Fruit fly (Drosophila melanogaster) whole organism, embryonic: ENCODE results near the gene CG42699.

Source experiments
- Asciz ChIP-seq: fragments of 200-800 bp; sonication (Bioruptor generic); optimal IDR thresholded peaks from 2 replicates; lab custom pipeline; 2017; ENCODE audit warnings: missing biosample characterization, mild to moderate bottlenecking, missing genetic modification characterization, missing genetic modification reagents
- Bgb ChIP-seq: fragments of 200-800 bp; sonication (Bioruptor generic); IDR thresholded peaks from 2 replicates; pipeline ENCODE4 v1.3.6; 2022; ENCODE audit warnings: missing biosample characterization, missing genetic modification characterization; ENCODE audit not compliant: partially characterized antibody
- CG10321 ChIP-seq: fragments of 200-800 bp; sonication (Bioruptor generic); IDR thresholded peaks from 2 replicates; pipeline ENCODE4 v1.3.6; 2022; ENCODE audit warnings: missing biosample characterization, missing genetic modification characterization
- CG10366 ChIP-seq: fragments of 200-800 bp; sonication (Bioruptor generic); IDR thresholded peaks from 2 replicates; pipeline ENCODE4 v1.3.6; 2022; ENCODE audit warnings: missing biosample characterization, missing genetic modification characterization
- CG11398 ChIP-seq: fragments of 200-800 bp; sonication (Bioruptor generic); optimal IDR thresholded peaks from 2 replicates; lab custom pipeline; 2016; ENCODE audit warnings: missing biosample characterization, missing genetic modification characterization
- CG11695 ChIP-seq: fragments of 200-800 bp; sonication (Bioruptor generic); IDR thresholded peaks from 3 replicates; pipeline ENCODE4 v1.3.6; 2022; ENCODE audit warnings: missing biosample characterization, missing genetic modification characterization
- CG13123 ChIP-seq: fragments of 200-800 bp; sonication (Bioruptor generic); optimal IDR thresholded peaks from 2 replicates; lab custom pipeline; 2016; ENCODE audit warnings: missing biosample characterization, missing genetic modification characterization
- CG14014 ChIP-seq: fragments of 200-800 bp; sonication (Bioruptor generic); IDR thresholded peaks from 2 replicates; pipeline ENCODE4 v1.3.6; 2022; ENCODE audit warnings: missing biosample characterization, missing genetic modification characterization
- CG1602 ChIP-seq: fragments of 200-800 bp; sonication (Bioruptor generic); optimal IDR thresholded peaks from 3 replicates; lab custom pipeline; 2016; ENCODE audit warnings: missing biosample characterization, missing genetic modification characterization
- CG1647 ChIP-seq: fragments of 200-800 bp; sonication (Bioruptor generic); optimal IDR thresholded peaks from 3 replicates; lab custom pipeline; 2016; ENCODE audit warnings: missing biosample characterization, missing genetic modification characterization
- CG3065 ChIP-seq: fragments of 200-800 bp; sonication (Bioruptor generic); optimal IDR thresholded peaks from 2 replicates; lab custom pipeline; 2016; ENCODE audit warnings: missing biosample characterization, missing genetic modification characterization
- CG32532 ChIP-seq: fragments of 200-800 bp; sonication (Bioruptor generic); IDR thresholded peaks from 2 replicates; pipeline ENCODE4 v1.3.6; 2022; ENCODE audit warnings: missing biosample characterization, missing genetic modification characterization
- CG33213 ChIP-seq: fragments of 200-800 bp; sonication (Bioruptor generic); optimal IDR thresholded peaks from 3 replicates; lab custom pipeline; 2016; ENCODE audit warnings: missing biosample characterization, missing genetic modification characterization
- CG34422 ChIP-seq: fragments of 200-800 bp; sonication (Bioruptor generic); IDR thresholded peaks from 3 replicates; pipeline ENCODE4 v1.3.6; 2022; ENCODE audit warnings: missing biosample characterization, missing genetic modification characterization
- CG4328 ChIP-seq: fragments of 200-800 bp; sonication (Bioruptor generic); optimal IDR thresholded peaks from 3 replicates; lab custom pipeline; 2017; ENCODE audit warnings: missing biosample characterization, missing genetic modification reagents, missing genetic modification characterization
- CG4424 ChIP-seq: fragments of 200-800 bp; sonication (Bioruptor generic); optimal IDR thresholded peaks from 3 replicates; lab custom pipeline; 2016; ENCODE audit warnings: missing biosample characterization, missing genetic modification characterization
- CG7786 ChIP-seq: fragments of 200-800 bp; sonication (Bioruptor generic); optimal IDR thresholded peaks from 2 replicates; lab custom pipeline; 2016; ENCODE audit warnings: missing biosample characterization, missing genetic modification characterization
- CG7839 ChIP-seq: fragments of 200-800 bp; sonication (Bioruptor generic); optimal IDR thresholded peaks from 3 replicates; lab custom pipeline; 2018; ENCODE audit warnings: missing biosample characterization, mild to moderate bottlenecking, missing genetic modification characterization, moderate library complexity
- CG8478 ChIP-seq: fragments of >200 bp; optimal IDR thresholded peaks from 2 replicates; lab custom pipeline; 2018
- CG8944 ChIP-seq: fragments of 200-800 bp; sonication (Bioruptor generic); optimal IDR thresholded peaks from 3 replicates; lab custom pipeline; 2016; ENCODE audit warnings: missing biosample characterization, missing genetic modification characterization
- CG9817 ChIP-seq: fragments of 200-800 bp; sonication (Bioruptor generic); optimal IDR thresholded peaks from 2 replicates; lab custom pipeline; 2018; ENCODE audit warnings: missing biosample characterization, mild to moderate bottlenecking, missing genetic modification characterization, moderate library complexity
- H15 ChIP-seq: fragments of 200-800 bp; sonication (Bioruptor generic); IDR thresholded peaks from 3 replicates; pipeline ENCODE4 v1.3.6; 2022; ENCODE audit warnings: missing biosample characterization, missing genetic modification characterization
- Hey ChIP-seq: fragments of 200-800 bp; sonication (Bioruptor generic); optimal IDR thresholded peaks from 3 replicates; lab custom pipeline; 2018; ENCODE audit warnings: missing biosample characterization, mild to moderate bottlenecking, missing genetic modification characterization
- Hmr ChIP-seq: fragments of 200-800 bp; sonication (Bioruptor generic); optimal IDR thresholded peaks from 3 replicates; lab custom pipeline; 2017; ENCODE audit warnings: mild to moderate bottlenecking, missing biosample characterization, missing genetic modification reagents, missing genetic modification characterization
- Kr ChIP-seq: fragments of 200-800 bp; sonication (Bioruptor generic); optimal IDR thresholded peaks from 2 replicates; lab custom pipeline; 2017; ENCODE audit warnings: missing biosample characterization, mild to moderate bottlenecking, missing genetic modification characterization
- Med ChIP-seq: fragments of 200-800 bp; sonication (Bioruptor generic); peaks from one replicate; lab custom pipeline; 2016; ENCODE audit warnings: missing biosample characterization, missing genetic modification characterization, mild to moderate bottlenecking, inconsistent platforms, moderate library complexity
- NC2β ChIP-seq: fragments of 200-800 bp; sonication (Bioruptor generic); optimal IDR thresholded peaks from 2 replicates; lab custom pipeline; 2016; ENCODE audit warnings: missing biosample characterization, missing genetic modification characterization
- NK7.1 ChIP-seq: fragments of 200-800 bp; sonication (Bioruptor generic); optimal IDR thresholded peaks from 3 replicates; lab custom pipeline; 2016; ENCODE audit warnings: missing biosample characterization, missing genetic modification characterization
- PHDP ChIP-seq: fragments of 200-800 bp; sonication (Bioruptor generic); optimal IDR thresholded peaks from 3 replicates; lab custom pipeline; 2018; ENCODE audit warnings: missing biosample characterization, mild to moderate bottlenecking, missing genetic modification characterization, moderate library complexity
- Six4 ChIP-seq: fragments of 200-800 bp; sonication (Bioruptor generic); optimal IDR thresholded peaks from 2 replicates; lab custom pipeline; 2016; ENCODE audit warnings: missing biosample characterization, missing genetic modification characterization
- ab ChIP-seq: fragments of 200-800 bp; sonication (Bioruptor generic); optimal IDR thresholded peaks from 2 replicates; lab custom pipeline; 2016; ENCODE audit warnings: missing biosample characterization, missing genetic modification characterization
- bbx ChIP-seq: fragments of 200-800 bp; sonication (Bioruptor generic); IDR thresholded peaks from 2 replicates; pipeline ENCODE4 v1.3.6; 2022; ENCODE audit warnings: missing biosample characterization, missing genetic modification characterization; ENCODE audit not compliant: partially characterized antibody
- fd3F ChIP-seq: fragments of 200-800 bp; sonication (Bioruptor generic); optimal IDR thresholded peaks from 2 replicates; lab custom pipeline; 2018; ENCODE audit warnings: missing biosample characterization, mild to moderate bottlenecking, missing genetic modification characterization, moderate library complexity
- fu2 ChIP-seq: fragments of 200-800 bp; sonication (Bioruptor generic); optimal IDR thresholded peaks from 2 replicates; lab custom pipeline; 2016; ENCODE audit warnings: missing biosample characterization, missing genetic modification characterization
- ham ChIP-seq: fragments of 200-800 bp; sonication (Bioruptor generic); IDR thresholded peaks from 2 replicates; pipeline ENCODE4 v1.3.6; 2022; ENCODE audit warnings: missing biosample characterization, missing genetic modification characterization
- knrl ChIP-seq: fragments of 200-800 bp; sonication (Bioruptor generic); IDR thresholded peaks from 3 replicates; pipeline ENCODE4 v1.3.6; 2022; ENCODE audit warnings: missing biosample characterization, missing genetic modification characterization; ENCODE audit not compliant: partially characterized antibody
- lilli ChIP-seq: fragments of 200-800 bp; sonication (Bioruptor generic); optimal IDR thresholded peaks from 3 replicates; lab custom pipeline; 2016; ENCODE audit warnings: missing biosample characterization, missing genetic modification characterization
- lmd ChIP-seq: fragments of 200-800 bp; sonication (Bioruptor generic); IDR thresholded peaks from 2 replicates; pipeline ENCODE4 v1.3.6; 2022; ENCODE audit warnings: missing biosample characterization, missing genetic modification characterization
- mirr ChIP-seq: fragments of 200-800 bp; sonication (Bioruptor generic); optimal IDR thresholded peaks from 3 replicates; lab custom pipeline; 2018; ENCODE audit warnings: missing biosample characterization, mild to moderate bottlenecking, missing genetic modification characterization
- nau ChIP-seq: fragments of 200-800 bp; sonication (Bioruptor generic); optimal IDR thresholded peaks from 3 replicates; lab custom pipeline; 2017; ENCODE audit warnings: missing biosample characterization, mild to moderate bottlenecking, missing genetic modification characterization, missing genetic modification reagents
- pan ChIP-seq, 4 experiments: fragments of >200 bp in 3 of 4; fragments of 200-800 bp in 1 of 4; sonication (Bioruptor generic) in 1 of 4; optimal IDR thresholded peaks in 3 of 4; IDR thresholded peaks in 1 of 4; 2 replicates each; pipeline versions ENCODE4 v1.3.6 to Lab custom; 2017 to 2022; ENCODE audit warnings: missing biosample characterization in 2 of 4, missing genetic modification characterization in 2 of 4, mixed read lengths in 1 of 4
- pho ChIP-seq: fragments of 200-800 bp; sonication (Bioruptor generic); optimal IDR thresholded peaks from 2 replicates; lab custom pipeline; 2016; ENCODE audit warnings: missing biosample characterization, missing genetic modification characterization
- prd ChIP-seq, 3 experiments: fragments of >200 bp in 2 of 3; fragments of 200-800 bp in 1 of 3; sonication (Bioruptor generic) in 1 of 3; optimal IDR thresholded peaks in 2 of 3; IDR thresholded peaks in 1 of 3; 2 replicates in 2 of 3; 3 replicates in 1 of 3; pipeline versions ENCODE4 v1.3.6 to Lab custom; 2017 to 2022; ENCODE audit warnings: missing biosample characterization in 1 of 3, missing genetic modification characterization in 1 of 3
- salm ChIP-seq: fragments of 200-800 bp; sonication (Bioruptor generic); optimal IDR thresholded peaks from 2 replicates; lab custom pipeline; 2018; ENCODE audit warnings: missing biosample characterization, mild to moderate bottlenecking, missing genetic modification characterization
- seq ChIP-seq: fragments of 200-800 bp; sonication (Bioruptor generic); IDR thresholded peaks from 2 replicates; pipeline ENCODE4 v1.3.6; 2022; ENCODE audit warnings: missing biosample characterization, missing genetic modification characterization
- shn ChIP-seq: fragments of 200-800 bp; sonication (Bioruptor generic); optimal IDR thresholded peaks from 3 replicates; lab custom pipeline; 2016; ENCODE audit warnings: missing biosample characterization, missing genetic modification characterization
- sima ChIP-seq: fragments of 200-800 bp; sonication (Bioruptor generic); optimal IDR thresholded peaks from 2 replicates; lab custom pipeline; 2016; ENCODE audit warnings: missing biosample characterization, missing genetic modification characterization
- sisA ChIP-seq: fragments of 200-800 bp; sonication (Bioruptor generic); IDR thresholded peaks from 2 replicates; pipeline ENCODE4 v1.3.6; 2022; ENCODE audit warnings: missing biosample characterization, missing genetic modification characterization
- trem ChIP-seq: fragments of 200-800 bp; optimal IDR thresholded peaks from 3 replicates; lab custom pipeline; 2019; ENCODE audit warnings: missing biosample characterization, mild to moderate bottlenecking, missing genetic modification characterization, moderate library complexity
- usp ChIP-seq: fragments of >200 bp; optimal IDR thresholded peaks from 2 replicates; lab custom pipeline; 2017; ENCODE audit warnings: missing biosample characterization, missing genetic modification characterization
- vfl ChIP-seq: fragments of 200-800 bp; sonication (Bioruptor generic); optimal IDR thresholded peaks from 2 replicates; lab custom pipeline; 2016; ENCODE audit warnings: missing biosample characterization, missing genetic modification characterization

The CG42699 gene

DNA sequence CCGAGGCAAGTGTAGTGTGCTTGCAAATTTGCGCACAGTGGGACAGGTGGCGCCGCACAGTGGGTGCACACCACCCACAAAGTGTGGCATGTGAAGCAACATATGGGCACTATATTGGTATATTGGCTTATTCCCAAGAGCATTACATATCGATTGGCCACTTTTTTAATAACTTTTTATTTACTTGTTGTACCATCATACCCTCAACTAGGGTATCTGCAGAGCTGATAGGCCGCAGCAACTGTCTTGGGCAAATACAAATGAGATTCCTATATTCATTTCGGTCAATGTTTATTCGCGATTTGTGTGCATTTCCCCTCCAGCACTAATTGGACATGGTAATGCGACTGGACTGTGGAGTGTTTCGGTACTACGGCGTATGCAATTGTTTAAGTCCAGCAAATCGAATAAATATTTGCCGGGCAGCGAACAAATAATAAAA lies 39.6 kb upstream of the CG42699 start (continued):
- TF ChIP-seq knrl (GFP tag; lab: Robert Waterston, UW) (no peak), pho (no peak), seq (GFP tag; lab: Robert Waterston, UW) (no peak; the same call in 1 of the 2 replicates), sima (GFP tag; lab: Kevin White, UChicago) (no peak), Asciz (GFP tag; lab: Kevin White, UChicago) (peak; percentile 70), pan (optimal IDR thresholded peaks at IDR 0.05; lab: Kevin White, UChicago) (no peak), pan (GFP tag; optimal IDR thresholded peaks at IDR 0.05 in 1 of 2, IDR thresholded peaks at IDR 0.05 in 1 of 2) (peak in 1 of 2 experiments; percentile 55), PHDP (peak; percentile 63), Kr (GFP tag; lab: Kevin White, UChicago) (no peak), Bgb (no peak), CG13123 (GFP tag; lab: Kevin White, UChicago) (peak; percentile 21), ab (GFP tag; lab: Kevin White, UChicago) (no peak), CG34422 (GFP tag; lab: Robert Waterston, UW) (peak; percentile 24; the same call in 1 of the 3 replicates), mirr (GFP tag; lab: Kevin White, UChicago) (no peak), CG7786 (GFP tag; lab: Kevin White, UChicago) (peak; percentile 31), CG1602 (GFP tag; lab: Kevin White, UChicago) (no peak), NC2β (GFP tag; lab: Kevin White, UChicago) (no peak), NK7.1 (GFP tag; lab: Kevin White, UChicago) (no peak), nau (GFP tag; lab: Kevin White, UChicago) (peak; percentile 62), trem (tag; lab: Kevin White, UChicago) (no peak), salm (tag; lab: Kevin White, UChicago) (peak; percentile 33), sisA (GFP tag; lab: Robert Waterston, UW) (peak; percentile 81), vfl (GFP tag; lab: Kevin White, UChicago) (no peak), CG10366 (GFP tag; lab: Robert Waterston, UW) (peak; percentile 40; the same call in 1 of the 2 replicates), prd (optimal IDR thresholded peaks at IDR 0.05; lab: Kevin White, UChicago) (no peak), prd (GFP tag; IDR thresholded peaks at IDR 0.05; lab: Robert Waterston, UW) (peak; percentile 64), lilli (peak; percentile 55), CG10321 (GFP tag; lab: Robert Waterston, UW) (no peak), CG11398 (GFP tag; lab: Kevin White, UChicago) (peak; percentile 55), CG4424 (GFP tag; lab: Kevin White, UChicago) (peak; percentile 42), CG8478 (no peak), CG32532 (GFP tag; lab: Robert Waterston, UW) (peak; percentile 36; the same call in 1 of the 2 replicates), Hey (tag; lab: Kevin White, UChicago) (no peak), CG14014 (GFP tag; lab: Robert Waterston, UW) (peak; percentile 64; the same call in 1 of the 2 replicates), ham (GFP tag; lab: Robert Waterston, UW) (no peak), Med (peak; percentile 89), CG9817 (tag; lab: Kevin White, UChicago) (no peak), CG4328 (GFP tag; lab: Kevin White, UChicago) (no peak), usp (GFP tag; lab: Kevin White, UChicago) (no peak), Hmr (GFP tag; lab: Kevin White, UChicago) (no peak), CG8944 (peak; percentile 65), H15 (peak; percentile 30; the same call in 1 of the 3 replicates), lmd (GFP tag; lab: Robert Waterston, UW) (peak; percentile 64), Six4 (GFP tag; lab: Kevin White, UChicago) (peak; percentile 10), bbx (GFP tag; lab: Robert Waterston, UW) (no peak), shn (GFP tag; lab: Kevin White, UChicago) (peak; percentile 18), CG7839 (tag; lab: Kevin White, UChicago) (peak; percentile 49), CG11695 (no peak), CG3065 (GFP tag; lab: Kevin White, UChicago) (no peak), CG33213 (GFP tag; lab: Kevin White, UChicago) (peak; percentile 56), fd3F (GFP tag; lab: Kevin White, UChicago) (no peak), fu2 (GFP tag; lab: Kevin White, UChicago) (no peak), CG1647 (GFP tag; lab: Kevin White, UChicago) (peak; percentile 1)
